Worm (Caenorhabditis elegans) whole organism, late embryonic: ENCODE results near the gene mac-1.

Source experiments
- F13H6.1 ChIP-seq: sonication (generic microtip); optimal IDR thresholded peaks from 2 replicates; lab custom pipeline; 2016; ENCODE audit warnings: missing genetic modification characterization, missing compliant biosample characterization
- ama-1 ChIP-seq: fragments of 150-350 bp; optimal IDR thresholded peaks from 2 replicates; lab custom pipeline; 2014
- ceh-2 ChIP-seq: sonication (generic microtip); optimal IDR thresholded peaks from 2 replicates; lab custom pipeline; 2016; ENCODE audit warnings: missing genotype, missing genetic modification characterization, missing compliant biosample characterization
- ceh-24 ChIP-seq: sonication (generic microtip); optimal IDR thresholded peaks from 2 replicates; lab custom pipeline; 2016; ENCODE audit warnings: mild to moderate bottlenecking, missing genetic modification characterization, missing compliant biosample characterization
- ceh-9 ChIP-seq: sonication (generic microtip); optimal IDR thresholded peaks from 2 replicates; lab custom pipeline; 2016; ENCODE audit warnings: mild to moderate bottlenecking, missing genetic modification characterization, inconsistent platforms, missing compliant biosample characterization
- dve-1 ChIP-seq: sonication (generic microtip); optimal IDR thresholded peaks from 2 replicates; lab custom pipeline; 2017; ENCODE audit warnings: antibody characterized with exemption, mild to moderate bottlenecking, missing genetic modification characterization, missing compliant biosample characterization
- nhr-11 ChIP-seq: fragments of 150-350 bp; optimal IDR thresholded peaks from 2 replicates; lab custom pipeline; 2014; ENCODE audit warnings: missing biosample characterization, missing genetic modification characterization
- pag-3 ChIP-seq: sonication (generic microtip); optimal IDR thresholded peaks from 2 replicates; lab custom pipeline; 2016; ENCODE audit warnings: missing compliant biosample characterization, missing genetic modification characterization, borderline replicate concordance
- pha-4 ChIP-seq: fragments of 150-350 bp; optimal IDR thresholded peaks from 2 replicates; lab custom pipeline; 2018; ENCODE audit warnings: missing biosample characterization, missing genetic modification reagents, missing genetic modification characterization
- ref-2 ChIP-seq: sonication (generic microtip); optimal IDR thresholded peaks from 2 replicates; lab custom pipeline; 2016; ENCODE audit warnings: missing genetic modification characterization, missing compliant biosample characterization
- unc-86 ChIP-seq: sonication (generic microtip); optimal IDR thresholded peaks from 2 replicates; lab custom pipeline; 2016; ENCODE audit warnings: missing genetic modification characterization, missing compliant biosample characterization

ce11 chrII:13315637-13316523, 4.8 kb downstream of the mac-1 start:
- no peak for TF ChIP-seq ceh-9
- TF ChIP-seq pag-3: no peak
- TF ChIP-seq ceh-2: no peak
- no peak for TF ChIP-seq unc-86 (tag; lab: Kevin White, UChicago)
- no peak for TF ChIP-seq F13H6.1 (tag; lab: Kevin White, UChicago)
- no peak for TF ChIP-seq pha-4 (tag; lab: Kevin White, UChicago)
- TF ChIP-seq ref-2 (tag; lab: Kevin White, UChicago): no peak
- no peak for TF ChIP-seq ama-1 (lab: Kevin White, UChicago)
- TF ChIP-seq dve-1: no peak
- no peak for TF ChIP-seq nhr-11 (tag; lab: Kevin White, UChicago)
- no peak for TF ChIP-seq ceh-24 (tag; lab: Kevin White, UChicago)
